Worm (Caenorhabditis elegans) whole organism, L2 larva: Measurements from ENCODE around the gene osm-7.

ENCODE experiments used
- R02D3.7 ChIP-seq: fragments of 150-350 bp; optimal IDR thresholded peaks from 2 replicates; lab custom pipeline; 2014; ENCODE audit warnings: missing biosample characterization, missing genetic modification characterization
- dmd-4 ChIP-seq: sonication (generic microtip); optimal IDR thresholded peaks from 2 replicates; lab custom pipeline; 2017; ENCODE audit warnings: missing biosample characterization, missing genetic modification characterization
- egl-27 ChIP-seq: sonication (generic microtip); optimal IDR thresholded peaks from 3 replicates; lab custom pipeline; 2017; ENCODE audit warnings: missing biosample characterization, missing genetic modification reagents, missing genetic modification characterization
- elt-3 ChIP-seq: sonication (generic microtip); optimal IDR thresholded peaks from 2 replicates; lab custom pipeline; 2017; ENCODE audit warnings: missing biosample characterization, missing genetic modification characterization
- gmeb-1 ChIP-seq: fragments of 150-350 bp; optimal IDR thresholded peaks from 2 replicates; lab custom pipeline; 2014; ENCODE audit warnings: missing biosample characterization, missing genetic modification characterization
- lin-13 ChIP-seq: fragments of 150-350 bp; optimal IDR thresholded peaks from 2 replicates; lab custom pipeline; 2014; ENCODE audit warnings: missing biosample characterization, missing genetic modification reagents, missing genetic modification characterization
- lin-39 ChIP-seq: fragments of 150-350 bp; optimal IDR thresholded peaks from 2 replicates; lab custom pipeline; 2014; ENCODE audit warnings: missing biosample characterization, missing genetic modification reagents, missing genetic modification characterization
- mbf-1 ChIP-seq: sonication (generic microtip); optimal IDR thresholded peaks from 2 replicates; lab custom pipeline; 2017; ENCODE audit warnings: missing biosample characterization, missing genetic modification characterization
- nhr-23 ChIP-seq: fragments of 150-350 bp; optimal IDR thresholded peaks from 2 replicates; lab custom pipeline; 2014; ENCODE audit warnings: missing biosample characterization, missing genetic modification reagents, missing genetic modification characterization
- peb-1 ChIP-seq: fragments of 150-350 bp; optimal IDR thresholded peaks from 2 replicates; lab custom pipeline; 2014; ENCODE audit warnings: missing biosample characterization, missing genetic modification characterization
- unc-39 ChIP-seq: fragments of 150-350 bp; optimal IDR thresholded peaks from 2 replicates; lab custom pipeline; 2014; ENCODE audit warnings: missing biosample characterization, missing genetic modification characterization
- ztf-11 ChIP-seq: sonication (generic microtip); optimal IDR thresholded peaks from 2 replicates; lab custom pipeline; 2017; ENCODE audit warnings: missing biosample characterization, missing genetic modification characterization
- ztf-4 ChIP-seq: fragments of 150-350 bp; optimal IDR thresholded peaks from 2 replicates; lab custom pipeline; 2014; ENCODE audit warnings: missing biosample characterization, missing genetic modification characterization

DNA sequence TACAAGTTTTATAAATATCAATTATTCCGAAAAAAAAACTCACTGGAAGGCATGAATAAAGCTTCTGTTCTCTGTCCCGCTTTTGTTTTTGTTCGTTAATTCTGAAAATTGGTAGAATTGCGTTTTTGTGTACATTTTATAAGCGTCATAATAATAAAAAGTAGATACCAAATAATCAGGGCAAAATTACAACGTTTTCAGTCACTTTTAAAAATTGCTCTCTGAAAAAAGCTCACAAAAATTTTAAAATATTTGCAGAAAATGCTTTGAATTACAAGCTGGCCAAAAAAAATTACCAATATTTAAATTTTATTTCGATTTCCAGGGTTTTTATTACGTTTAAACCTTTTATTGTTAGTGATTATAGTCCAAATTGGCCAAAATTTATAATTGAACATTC lies 20.7 kb upstream of the osm-7 start, which contains the start of gene scav-2:
- no peak for TF ChIP-seq lin-39
- no peak for TF ChIP-seq R02D3.7 (tag; lab: Kevin White, UChicago)
- TF ChIP-seq unc-39 = no peak
- no peak for TF ChIP-seq gmeb-1
- TF ChIP-seq dmd-4 = no peak
- TF ChIP-seq ztf-4 = no peak
- TF ChIP-seq ztf-11 (tag; lab: Kevin White, UChicago) = no peak
- TF ChIP-seq egl-27 = no peak
- TF ChIP-seq mbf-1 (tag; lab: Kevin White, UChicago) = no peak
- no peak for TF ChIP-seq peb-1 (tag; lab: Kevin White, UChicago)
- TF ChIP-seq elt-3 (tag; lab: Kevin White, UChicago) = no peak
- TF ChIP-seq lin-13 (GFP tag; lab: Kevin White, UChicago) = no peak
- no peak for TF ChIP-seq nhr-23 (tag; lab: Kevin White, UChicago)
